Worm (Caenorhabditis elegans) whole organism, L2 larva: Measurements from ENCODE around the gene cyp-31A2.

ENCODE experiments used
- R02D3.7 ChIP-seq: fragments of 150-350 bp; optimal IDR thresholded peaks from 2 replicates; lab custom pipeline; 2014; ENCODE audit warnings: missing biosample characterization, missing genetic modification characterization
- nhr-237 ChIP-seq: fragments of 150-350 bp; optimal IDR thresholded peaks from 2 replicates; lab custom pipeline; 2014; ENCODE audit warnings: missing biosample characterization, missing genetic modification characterization
- nhr-77 ChIP-seq: fragments of 150-350 bp; optimal IDR thresholded peaks from 2 replicates; lab custom pipeline; 2014; ENCODE audit warnings: missing biosample characterization, missing genetic modification characterization
- sma-9 ChIP-seq, 2 experiments: fragments of 150-350 bp in 1 of 2; sonication (generic microtip) in 1 of 2; optimal IDR thresholded peaks; 2 replicates each; lab custom pipeline; 2014 to 2016; ENCODE audit warnings: missing genetic modification characterization in 2 of 2, mild to moderate bottlenecking in 1 of 2, missing biosample characterization in 1 of 2, missing compliant biosample characterization in 1 of 2, missing genetic modification reagents in 1 of 2, moderate library complexity in 1 of 2
- unc-55 ChIP-seq: fragments of 150-350 bp; sonication (generic microtip); optimal IDR thresholded peaks from 3 replicates; lab custom pipeline; 2014; ENCODE audit warnings: missing biosample characterization, missing genetic modification reagents, missing genetic modification characterization

- TF ChIP-seq nhr-237 (tag; lab: Kevin White, UChicago) = no peak
- no peak for TF ChIP-seq sma-9 (GFP tag; optimal IDR thresholded peaks at IDR 0.05; lab: Kevin White, UChicago)
- no peak for TF ChIP-seq sma-9 (tag; optimal IDR thresholded peaks at IDR 0.05; lab: Kevin White, UChicago)
- no peak for TF ChIP-seq nhr-77
- no peak for TF ChIP-seq R02D3.7 (tag; lab: Kevin White, UChicago)
- TF ChIP-seq unc-55 = no peak
Observed at ce11 chrIV:11375713-11376112, 28.0 kb upstream of the cyp-31A2 start.
